Worm (Caenorhabditis elegans) whole organism, L1 larva: ENCODE results near the gene C44C1.1.

Experiments used
- C04F5.9 ChIP-seq: sonication (generic microtip); optimal IDR thresholded peaks from 2 replicates; lab custom pipeline; 2016; ENCODE audit warnings: missing genetic modification characterization, missing compliant biosample characterization
- C16A3.4 ChIP-seq: fragments of 150-350 bp; optimal IDR thresholded peaks from 2 replicates; lab custom pipeline; 2014; ENCODE audit warnings: missing biosample characterization, missing genetic modification characterization
- C34B4.2 ChIP-seq: sonication (generic microtip); optimal IDR thresholded peaks from 2 replicates; lab custom pipeline; 2017; ENCODE audit warnings: mild to moderate bottlenecking, missing genetic modification characterization, missing compliant biosample characterization
- F16B12.6 ChIP-seq: fragments of 150-350 bp; optimal IDR thresholded peaks from 2 replicates; lab custom pipeline; 2014; ENCODE audit warnings: missing biosample characterization, missing genetic modification characterization
- Y116A8C.19 ChIP-seq: sonication (generic microtip); optimal IDR thresholded peaks from 2 replicates; lab custom pipeline; 2016; ENCODE audit warnings: missing compliant biosample characterization, missing genetic modification characterization, borderline replicate concordance
- alr-1 ChIP-seq: fragments of 200-800 bp; sonication (Bioruptor generic); optimal IDR thresholded peaks from 2 replicates; lab custom pipeline; 2018; ENCODE audit warnings: borderline replicate concordance, mild to moderate bottlenecking, missing genetic modification characterization, missing compliant biosample characterization
- aly-2 ChIP-seq: fragments of 150-350 bp; optimal IDR thresholded peaks from 2 replicates; lab custom pipeline; 2014; ENCODE audit warnings: missing biosample characterization, missing genetic modification characterization
- blmp-1 ChIP-seq: fragments of 150-350 bp; optimal IDR thresholded peaks from 2 replicates; lab custom pipeline; 2014; ENCODE audit warnings: missing biosample characterization, missing genetic modification characterization
- ceh-63 ChIP-seq: fragments of 200-800 bp; sonication (Bioruptor generic); optimal IDR thresholded peaks from 2 replicates; lab custom pipeline; 2018; ENCODE audit warnings: mild to moderate bottlenecking, missing genetic modification characterization, missing compliant biosample characterization
- ces-1 ChIP-seq: fragments of 150-350 bp; optimal IDR thresholded peaks from 2 replicates; lab custom pipeline; 2014; ENCODE audit warnings: missing biosample characterization, missing genetic modification reagents, missing genetic modification characterization
- dsc-1 ChIP-seq: sonication (generic microtip); optimal IDR thresholded peaks from 2 replicates; lab custom pipeline; 2016; ENCODE audit warnings: mild to moderate bottlenecking, missing genetic modification characterization, missing compliant biosample characterization
- efl-1 ChIP-seq, 4 experiments: fragments of 150-350 bp; optimal IDR thresholded peaks in 3 of 4; peaks in 1 of 4; 1 replicate in 1 of 4; 2 replicates in 3 of 4; lab custom pipeline; 2014; ENCODE audit warnings: missing biosample characterization in 2 of 4, missing genetic modification characterization in 2 of 4, missing genetic modification reagents in 2 of 4
- efl-3 ChIP-seq: fragments of 200-800 bp; sonication (Bioruptor generic); optimal IDR thresholded peaks from 2 replicates; lab custom pipeline; 2018; ENCODE audit warnings: mild to moderate bottlenecking, missing genetic modification characterization, missing compliant biosample characterization
- egl-27 ChIP-seq, 2 experiments: fragments of 150-350 bp in 1 of 2; sonication (generic microtip); optimal IDR thresholded peaks; 3 replicates each; lab custom pipeline; 2017 to 2018; ENCODE audit warnings: missing biosample characterization in 2 of 2, missing genetic modification characterization in 2 of 2, missing genetic modification reagents in 2 of 2
- elt-3 ChIP-seq, 6 experiments: fragments of 150-350 bp in 1 of 6; sonication (generic microtip); optimal IDR thresholded peaks; 2 replicates each; lab custom pipeline; 2017 to 2018; ENCODE audit warnings: missing biosample characterization in 6 of 6, missing genetic modification characterization in 6 of 6, inconsistent platforms in 1 of 6
- ets-5 ChIP-seq: fragments of 200-800 bp; sonication (Bioruptor generic); IDR thresholded peaks from 2 replicates; pipeline ENCODE4 v1.3.6; 2022; ENCODE audit warnings: missing genetic modification characterization, missing compliant biosample characterization
- fkh-4 ChIP-seq: sonication (generic microtip); optimal IDR thresholded peaks from 2 replicates; lab custom pipeline; 2016; ENCODE audit warnings: missing compliant biosample characterization, missing genetic modification characterization, borderline replicate concordance
- fkh-8 ChIP-seq: sonication (generic microtip); optimal IDR thresholded peaks from 2 replicates; lab custom pipeline; 2016; ENCODE audit warnings: mild to moderate bottlenecking, missing genetic modification characterization, missing compliant biosample characterization
- fos-1 ChIP-seq: fragments of 150-350 bp; optimal IDR thresholded peaks from 2 replicates; lab custom pipeline; 2014; ENCODE audit warnings: missing biosample characterization, missing genetic modification characterization
- grh-1 ChIP-seq: fragments of 200-800 bp; sonication (Bioruptor generic); IDR thresholded peaks from 2 replicates; pipeline ENCODE4 v1.3.6; 2022; ENCODE audit warnings: missing genetic modification reagents, missing genetic modification characterization, missing compliant biosample characterization
- hlh-17 ChIP-seq: fragments of 200-800 bp; sonication (Bioruptor generic); optimal IDR thresholded peaks from 2 replicates; lab custom pipeline; 2018; ENCODE audit warnings: missing genetic modification characterization, mild to moderate bottlenecking, missing compliant biosample characterization, moderate library complexity, borderline replicate concordance
- hlh-4 ChIP-seq: sonication (generic microtip); optimal IDR thresholded peaks from 2 replicates; lab custom pipeline; 2016; ENCODE audit warnings: mild to moderate bottlenecking, missing genetic modification characterization, missing compliant biosample characterization
- hpl-2 ChIP-seq: fragments of 150-350 bp; optimal IDR thresholded peaks from 2 replicates; lab custom pipeline; 2014; ENCODE audit warnings: missing biosample characterization, missing genetic modification reagents, missing genetic modification characterization
- irx-1 ChIP-seq: sonication (generic microtip); optimal IDR thresholded peaks from 2 replicates; lab custom pipeline; 2016; ENCODE audit warnings: missing genetic modification characterization, missing compliant biosample characterization
- isw-1 ChIP-seq: fragments of 200-800 bp; sonication (Bioruptor generic); IDR thresholded peaks from 2 replicates; pipeline ENCODE4 v1.3.6; 2022; ENCODE audit warnings: missing genetic modification characterization, missing compliant biosample characterization
- lin-15B ChIP-seq: fragments of 150-350 bp; sonication (generic microtip); optimal IDR thresholded peaks from 3 replicates; lab custom pipeline; 2014; ENCODE audit warnings: missing biosample characterization, missing genetic modification characterization
- lin-35 ChIP-seq, 2 experiments: fragments of 150-350 bp; optimal IDR thresholded peaks; 2 replicates each; lab custom pipeline; 2014; ENCODE audit warnings: missing biosample characterization in 2 of 2, missing genetic modification characterization in 2 of 2, missing genetic modification reagents in 2 of 2
- lin-39 ChIP-seq: fragments of 150-350 bp; optimal IDR thresholded peaks from 2 replicates; lab custom pipeline; 2014; ENCODE audit warnings: missing biosample characterization, missing genetic modification reagents, missing genetic modification characterization
- lsy-2 ChIP-seq, 2 experiments: fragments of 150-350 bp; optimal IDR thresholded peaks; 2 replicates each; lab custom pipeline; 2014; ENCODE audit warnings: missing biosample characterization in 2 of 2, missing genetic modification characterization in 2 of 2
- mab-9 ChIP-seq: fragments of 200-800 bp; sonication (Bioruptor generic); IDR thresholded peaks from 2 replicates; pipeline ENCODE4 v1.3.6; 2022; ENCODE audit warnings: missing genetic modification reagents, missing genetic modification characterization, missing compliant biosample characterization
- mdl-1 ChIP-seq, 2 experiments: fragments of 150-350 bp; optimal IDR thresholded peaks; 2 replicates each; lab custom pipeline; 2014 to 2017; ENCODE audit warnings: missing biosample characterization in 2 of 2, missing genetic modification characterization in 2 of 2, inconsistent platforms in 1 of 2
- mef-2 ChIP-seq: fragments of 150-350 bp; optimal IDR thresholded peaks from 2 replicates; lab custom pipeline; 2014; ENCODE audit warnings: missing biosample characterization, missing genetic modification characterization
- mep-1 ChIP-seq: fragments of 150-350 bp; optimal IDR thresholded peaks from 2 replicates; lab custom pipeline; 2014; ENCODE audit warnings: missing biosample characterization, missing genetic modification characterization
- nhr-11 ChIP-seq: fragments of 150-350 bp; optimal IDR thresholded peaks from 2 replicates; lab custom pipeline; 2014; ENCODE audit warnings: missing biosample characterization, missing genetic modification characterization
- nhr-12 ChIP-seq: sonication (generic microtip); optimal IDR thresholded peaks from 2 replicates; lab custom pipeline; 2017; ENCODE audit warnings: missing biosample characterization, missing genetic modification characterization
- nhr-19 ChIP-seq: fragments of 200-800 bp; sonication (Bioruptor generic); conservative IDR thresholded peaks from 2 replicates; pipeline ENCODE4 v1.3.6; 2022; ENCODE audit warnings: missing genetic modification characterization, missing compliant biosample characterization
- nhr-20 ChIP-seq: sonication (generic microtip); optimal IDR thresholded peaks from 2 replicates; lab custom pipeline; 2016; ENCODE audit warnings: mild to moderate bottlenecking, missing genetic modification characterization, missing compliant biosample characterization
- nhr-237 ChIP-seq: fragments of 150-350 bp; optimal IDR thresholded peaks from 2 replicates; lab custom pipeline; 2014; ENCODE audit warnings: missing biosample characterization, missing genetic modification characterization
- nhr-28 ChIP-seq: fragments of 150-350 bp; optimal IDR thresholded peaks from 2 replicates; lab custom pipeline; 2014; ENCODE audit warnings: missing biosample characterization, missing genetic modification characterization
- nhr-47 ChIP-seq: sonication (generic microtip); optimal IDR thresholded peaks from 2 replicates; lab custom pipeline; 2016; ENCODE audit warnings: mild to moderate bottlenecking, missing genetic modification characterization, moderate library complexity, missing compliant biosample characterization
- nhr-71 ChIP-seq: sonication (generic microtip); optimal IDR thresholded peaks from 2 replicates; lab custom pipeline; 2016; ENCODE audit warnings: mild to moderate bottlenecking, missing genetic modification characterization, moderate library complexity, missing compliant biosample characterization
- nhr-77 ChIP-seq: fragments of 150-350 bp; optimal IDR thresholded peaks from 2 replicates; lab custom pipeline; 2014; ENCODE audit warnings: missing biosample characterization, missing genetic modification characterization
- pag-3 ChIP-seq: sonication (generic microtip); optimal IDR thresholded peaks from 2 replicates; lab custom pipeline; 2017; ENCODE audit warnings: missing genetic modification characterization, mild to moderate bottlenecking, missing compliant biosample characterization, antibody characterized with exemption, borderline replicate concordance; ENCODE audit not compliant: insufficient read depth
- pqm-1 ChIP-seq: sonication (generic microtip); optimal IDR thresholded peaks from 3 replicates; lab custom pipeline; 2017; ENCODE audit warnings: missing biosample characterization, missing genetic modification characterization
- skn-1 ChIP-seq: fragments of 150-350 bp; optimal IDR thresholded peaks from 2 replicates; lab custom pipeline; 2014; ENCODE audit warnings: missing biosample characterization, missing genetic modification characterization
- snpc-4 ChIP-seq: fragments of 150-350 bp; optimal IDR thresholded peaks from 2 replicates; lab custom pipeline; 2014; ENCODE audit warnings: missing biosample characterization, missing genetic modification characterization
- sup-37 ChIP-seq: fragments of 200-800 bp; sonication (Bioruptor generic); optimal IDR thresholded peaks from 2 replicates; lab custom pipeline; 2018; ENCODE audit warnings: mild to moderate bottlenecking, missing genetic modification characterization, missing compliant biosample characterization
- tlp-1 ChIP-seq: fragments of 150-350 bp; optimal IDR thresholded peaks from 2 replicates; lab custom pipeline; 2014; ENCODE audit warnings: missing biosample characterization, missing genetic modification characterization
- unc-130 ChIP-seq: fragments of 150-350 bp; optimal IDR thresholded peaks from 2 replicates; lab custom pipeline; 2017; ENCODE audit warnings: missing biosample characterization, missing genetic modification characterization, inconsistent platforms
- unc-62 ChIP-seq: fragments of 150-350 bp; optimal IDR thresholded peaks from 2 replicates; lab custom pipeline; 2014; ENCODE audit warnings: missing biosample characterization, missing genetic modification reagents, missing genetic modification characterization
- unc-98 ChIP-seq: fragments of 200-800 bp; sonication (Bioruptor generic); IDR thresholded peaks from 2 replicates; pipeline ENCODE4 v1.3.6; 2022; ENCODE audit warnings: missing genetic modification characterization, missing compliant biosample characterization
- zip-4 ChIP-seq: fragments of 200-800 bp; sonication (Bioruptor generic); optimal IDR thresholded peaks from 2 replicates; lab custom pipeline; 2018; ENCODE audit warnings: mild to moderate bottlenecking, missing genetic modification characterization, moderate library complexity, missing compliant biosample characterization
- ztf-4 ChIP-seq: fragments of 150-350 bp; optimal IDR thresholded peaks from 2 replicates; lab custom pipeline; 2014; ENCODE audit warnings: missing biosample characterization, missing genetic modification characterization

Gene C44C1.1

ce11 chrX:1026722-1027121 lies 46.1 kb downstream of the C44C1.1 start:
- TF ChIP-seq nhr-20 (tag; lab: Kevin White, UChicago) (peak; percentile 70), irx-1 (tag; lab: Kevin White, UChicago) (no peak), isw-1 (no peak), F16B12.6 (no peak), nhr-77 (no peak), mep-1 (tag; lab: Kevin White, UChicago) (no peak), nhr-71 (tag; lab: Kevin White, UChicago) (peak; percentile 74), unc-62 (no peak), nhr-237 (no peak), C04F5.9 (tag; lab: Kevin White, UChicago) (no peak), grh-1 (GFP tag; lab: Robert Waterston, UW) (peak; percentile 12; the same call in 1 of the 2 replicates), mab-9 (no peak), aly-2 (no peak), hpl-2 (no peak), hlh-4 (tag; lab: Kevin White, UChicago) (no peak), efl-3 (GFP tag; lab: Kevin White, UChicago) (no peak), efl-1 (optimal IDR thresholded peaks at IDR 0.05; lab: Kevin White, UChicago) (no peak), efl-1 (GFP tag; optimal IDR thresholded peaks at IDR 0.05 in 1 of 2; lab: Kevin White, UChicago) (no peak), alr-1 (no peak), fkh-4 (tag; lab: Kevin White, UChicago) (no peak), nhr-19 (peak; percentile 60), hlh-17 (GFP tag; lab: Kevin White, UChicago) (no peak), skn-1 (tag; lab: Kevin White, UChicago) (peak; percentile 83), ztf-4 (tag; lab: Kevin White, UChicago) (no peak), fkh-8 (tag; lab: Kevin White, UChicago) (no peak), unc-130 (peak; percentile 53), Y116A8C.19 (no peak), egl-27 (tag; optimal IDR thresholded peaks at IDR 0.05; lab: Kevin White, UChicago) (no peak), nhr-28 (tag; lab: Kevin White, UChicago) (no peak), ets-5 (GFP tag; lab: Robert Waterston, UW) (no peak), lin-39 (tag; lab: Kevin White, UChicago) (no peak), nhr-11 (tag; lab: Kevin White, UChicago) (no peak), nhr-47 (tag; lab: Kevin White, UChicago) (peak; percentile 32), dsc-1 (tag; lab: Kevin White, UChicago) (no peak), tlp-1 (tag; lab: Kevin White, UChicago) (no peak), pqm-1 (tag; lab: Kevin White, UChicago) (no peak), C16A3.4 (no peak), ceh-63 (no peak), ces-1 (GFP tag; lab: Kevin White, UChicago) (no peak), lsy-2 (tag; optimal IDR thresholded peaks at IDR 0.05; lab: Kevin White, UChicago) (no peak), C34B4.2 (tag; lab: Kevin White, UChicago) (no peak), mef-2 (tag; lab: Kevin White, UChicago) (no peak), elt-3 (tag; optimal IDR thresholded peaks at IDR 0.05; lab: Kevin White, UChicago) (peak in 2 of 6 experiments; percentile 45 to 71), unc-98 (GFP tag; lab: Robert Waterston, UW) (no peak), nhr-12 (no peak), blmp-1 (tag; lab: Kevin White, UChicago) (peak; percentile 40), fos-1 (tag; lab: Kevin White, UChicago) (no peak), lin-35 (GFP tag; optimal IDR thresholded peaks at IDR 0.05; lab: Kevin White, UChicago) (peak in 1 of 2 experiments; percentile 66), snpc-4 (tag; lab: Kevin White, UChicago) (no peak), mdl-1 (tag; optimal IDR thresholded peaks at IDR 0.05; lab: Kevin White, UChicago) (peak in 1 of 2 experiments; percentile 62), lin-15B (no peak), sup-37 (GFP tag; lab: Kevin White, UChicago) (no peak), zip-4 (GFP tag; lab: Kevin White, UChicago) (no peak), pag-3 (tag; lab: Kevin White, UChicago) (no peak)
